Worm (Caenorhabditis elegans) whole organism, L1 larva: ENCODE measurements around the gene str-211.

Experiments
- C04F5.9 ChIP-seq: sonication (generic microtip); optimal IDR thresholded peaks from 2 replicates; lab custom pipeline; 2016; ENCODE audit warnings: missing genetic modification characterization, missing compliant biosample characterization
- C16A3.4 ChIP-seq: fragments of 150-350 bp; optimal IDR thresholded peaks from 2 replicates; lab custom pipeline; 2014; ENCODE audit warnings: missing biosample characterization, missing genetic modification characterization
- Y116A8C.19 ChIP-seq: sonication (generic microtip); optimal IDR thresholded peaks from 2 replicates; lab custom pipeline; 2016; ENCODE audit warnings: missing compliant biosample characterization, missing genetic modification characterization, borderline replicate concordance
- aha-1 ChIP-seq: fragments of 150-350 bp; optimal IDR thresholded peaks from 2 replicates; lab custom pipeline; 2014; ENCODE audit warnings: missing biosample characterization, missing genetic modification characterization
- alr-1 ChIP-seq: fragments of 200-800 bp; sonication (Bioruptor generic); optimal IDR thresholded peaks from 2 replicates; lab custom pipeline; 2018; ENCODE audit warnings: borderline replicate concordance, mild to moderate bottlenecking, missing genetic modification characterization, missing compliant biosample characterization
- aly-2 ChIP-seq: fragments of 150-350 bp; optimal IDR thresholded peaks from 2 replicates; lab custom pipeline; 2014; ENCODE audit warnings: missing biosample characterization, missing genetic modification characterization
- ceh-8 ChIP-seq: fragments of 200-800 bp; sonication (Bioruptor generic); optimal IDR thresholded peaks from 2 replicates; lab custom pipeline; 2018; ENCODE audit warnings: mild to moderate bottlenecking, missing genetic modification characterization, moderate library complexity, missing compliant biosample characterization
- ceh-82 ChIP-seq, 3 experiments: fragments of 150-350 bp in 1 of 3; sonication (generic microtip) in 2 of 3; optimal IDR thresholded peaks; 2 replicates each; lab custom pipeline; 2014 to 2017; ENCODE audit warnings: missing biosample characterization in 3 of 3, missing genetic modification characterization in 3 of 3
- ceh-88 ChIP-seq: fragments of 200-800 bp; sonication (Bioruptor generic); IDR thresholded peaks from 2 replicates; pipeline ENCODE4 v1.3.6; 2022; ENCODE audit warnings: missing genetic modification characterization, missing compliant biosample characterization
- ceh-90 ChIP-seq: sonication (generic microtip); optimal IDR thresholded peaks from 2 replicates; lab custom pipeline; 2016; ENCODE audit warnings: missing genetic modification characterization, missing compliant biosample characterization
- dsc-1 ChIP-seq: sonication (generic microtip); optimal IDR thresholded peaks from 2 replicates; lab custom pipeline; 2016; ENCODE audit warnings: mild to moderate bottlenecking, missing genetic modification characterization, missing compliant biosample characterization
- efl-1 ChIP-seq, 4 experiments: fragments of 150-350 bp; optimal IDR thresholded peaks in 3 of 4; peaks in 1 of 4; 1 replicate in 1 of 4; 2 replicates in 3 of 4; lab custom pipeline; 2014; ENCODE audit warnings: missing biosample characterization in 2 of 4, missing genetic modification characterization in 2 of 4, missing genetic modification reagents in 2 of 4
- efl-3 ChIP-seq: fragments of 200-800 bp; sonication (Bioruptor generic); optimal IDR thresholded peaks from 2 replicates; lab custom pipeline; 2018; ENCODE audit warnings: mild to moderate bottlenecking, missing genetic modification characterization, missing compliant biosample characterization
- egl-27 ChIP-seq, 2 experiments: fragments of 150-350 bp in 1 of 2; sonication (generic microtip); optimal IDR thresholded peaks; 3 replicates each; lab custom pipeline; 2017 to 2018; ENCODE audit warnings: missing biosample characterization in 2 of 2, missing genetic modification characterization in 2 of 2, missing genetic modification reagents in 2 of 2
- elt-2 ChIP-seq: sonication (generic microtip); optimal IDR thresholded peaks from 2 replicates; lab custom pipeline; 2016; ENCODE audit warnings: missing genetic modification characterization, mild to moderate bottlenecking, inconsistent platforms, missing compliant biosample characterization, missing genetic modification reagents
- elt-3 ChIP-seq, 6 experiments: fragments of 150-350 bp in 1 of 6; sonication (generic microtip); optimal IDR thresholded peaks; 2 replicates each; lab custom pipeline; 2017 to 2018; ENCODE audit warnings: missing biosample characterization in 6 of 6, missing genetic modification characterization in 6 of 6, inconsistent platforms in 1 of 6
- ets-5 ChIP-seq: fragments of 200-800 bp; sonication (Bioruptor generic); IDR thresholded peaks from 2 replicates; pipeline ENCODE4 v1.3.6; 2022; ENCODE audit warnings: missing genetic modification characterization, missing compliant biosample characterization
- fkh-4 ChIP-seq: sonication (generic microtip); optimal IDR thresholded peaks from 2 replicates; lab custom pipeline; 2016; ENCODE audit warnings: missing compliant biosample characterization, missing genetic modification characterization, borderline replicate concordance
- hlh-17 ChIP-seq: fragments of 200-800 bp; sonication (Bioruptor generic); optimal IDR thresholded peaks from 2 replicates; lab custom pipeline; 2018; ENCODE audit warnings: missing genetic modification characterization, mild to moderate bottlenecking, missing compliant biosample characterization, moderate library complexity, borderline replicate concordance
- hlh-4 ChIP-seq: sonication (generic microtip); optimal IDR thresholded peaks from 2 replicates; lab custom pipeline; 2016; ENCODE audit warnings: mild to moderate bottlenecking, missing genetic modification characterization, missing compliant biosample characterization
- hpl-2 ChIP-seq: fragments of 150-350 bp; optimal IDR thresholded peaks from 2 replicates; lab custom pipeline; 2014; ENCODE audit warnings: missing biosample characterization, missing genetic modification reagents, missing genetic modification characterization
- isw-1 ChIP-seq: fragments of 200-800 bp; sonication (Bioruptor generic); IDR thresholded peaks from 2 replicates; pipeline ENCODE4 v1.3.6; 2022; ENCODE audit warnings: missing genetic modification characterization, missing compliant biosample characterization
- lin-14 ChIP-seq: fragments of 200-800 bp; sonication (Bioruptor generic); optimal IDR thresholded peaks from 2 replicates; lab custom pipeline; 2018; ENCODE audit warnings: mild to moderate bottlenecking, missing genetic modification characterization, moderate library complexity, missing compliant biosample characterization
- lin-15B ChIP-seq: fragments of 150-350 bp; sonication (generic microtip); optimal IDR thresholded peaks from 3 replicates; lab custom pipeline; 2014; ENCODE audit warnings: missing biosample characterization, missing genetic modification characterization
- mab-9 ChIP-seq: fragments of 200-800 bp; sonication (Bioruptor generic); IDR thresholded peaks from 2 replicates; pipeline ENCODE4 v1.3.6; 2022; ENCODE audit warnings: missing genetic modification reagents, missing genetic modification characterization, missing compliant biosample characterization
- nhr-12 ChIP-seq: sonication (generic microtip); optimal IDR thresholded peaks from 2 replicates; lab custom pipeline; 2017; ENCODE audit warnings: missing biosample characterization, missing genetic modification characterization
- nhr-28 ChIP-seq: fragments of 150-350 bp; optimal IDR thresholded peaks from 2 replicates; lab custom pipeline; 2014; ENCODE audit warnings: missing biosample characterization, missing genetic modification characterization
- nhr-71 ChIP-seq: sonication (generic microtip); optimal IDR thresholded peaks from 2 replicates; lab custom pipeline; 2016; ENCODE audit warnings: mild to moderate bottlenecking, missing genetic modification characterization, moderate library complexity, missing compliant biosample characterization
- nhr-84 ChIP-seq: sonication (generic microtip); optimal IDR thresholded peaks from 2 replicates; lab custom pipeline; 2017; ENCODE audit warnings: missing biosample characterization, missing genetic modification characterization
- nhr-85 ChIP-seq: sonication (generic microtip); peaks from one replicate; lab custom pipeline; 2016; ENCODE audit warnings: missing genetic modification characterization, inconsistent platforms, missing compliant biosample characterization
- nhr-90 ChIP-seq: sonication (generic microtip); optimal IDR thresholded peaks from 2 replicates; lab custom pipeline; 2016; ENCODE audit warnings: mild to moderate bottlenecking, missing genetic modification characterization, missing compliant biosample characterization; ENCODE audit not compliant: poor library complexity
- pqm-1 ChIP-seq: sonication (generic microtip); optimal IDR thresholded peaks from 3 replicates; lab custom pipeline; 2017; ENCODE audit warnings: missing biosample characterization, missing genetic modification characterization
- skn-1 ChIP-seq: fragments of 150-350 bp; optimal IDR thresholded peaks from 2 replicates; lab custom pipeline; 2014; ENCODE audit warnings: missing biosample characterization, missing genetic modification characterization
- sup-37 ChIP-seq: fragments of 200-800 bp; sonication (Bioruptor generic); optimal IDR thresholded peaks from 2 replicates; lab custom pipeline; 2018; ENCODE audit warnings: mild to moderate bottlenecking, missing genetic modification characterization, missing compliant biosample characterization
- tlp-1 ChIP-seq: fragments of 150-350 bp; optimal IDR thresholded peaks from 2 replicates; lab custom pipeline; 2014; ENCODE audit warnings: missing biosample characterization, missing genetic modification characterization
- unc-130 ChIP-seq: fragments of 150-350 bp; optimal IDR thresholded peaks from 2 replicates; lab custom pipeline; 2017; ENCODE audit warnings: missing biosample characterization, missing genetic modification characterization, inconsistent platforms
- unc-30 ChIP-seq: sonication (generic microtip); optimal IDR thresholded peaks from 2 replicates; lab custom pipeline; 2017; ENCODE audit warnings: missing biosample characterization, missing genetic modification characterization
- xbp-1 ChIP-seq: sonication (generic microtip); optimal IDR thresholded peaks from 2 replicates; lab custom pipeline; 2016; ENCODE audit warnings: missing genetic modification characterization, missing compliant biosample characterization
- zag-1 ChIP-seq: fragments of 150-350 bp; optimal IDR thresholded peaks from 2 replicates; lab custom pipeline; 2014; ENCODE audit warnings: missing biosample characterization, missing genetic modification characterization
- ztf-11 ChIP-seq, 2 experiments: sonication (generic microtip); optimal IDR thresholded peaks; 2 replicates each; lab custom pipeline; 2016 to 2017; ENCODE audit warnings: missing genetic modification characterization in 2 of 2, missing biosample characterization in 1 of 2, missing compliant biosample characterization in 1 of 2
- ztf-4 ChIP-seq: fragments of 150-350 bp; optimal IDR thresholded peaks from 2 replicates; lab custom pipeline; 2014; ENCODE audit warnings: missing biosample characterization, missing genetic modification characterization

Gene str-211

ce11 chrV:4956529-4956928 is 12.4 kb upstream of the str-211 start, which contains the start of gene str-208:
Gene str-208, plus strand, starts transcription at chrV:4956829.
- TF ChIP-seq nhr-84 (tag; lab: Kevin White, UChicago) = no peak
- no peak for TF ChIP-seq nhr-85 (tag; lab: Kevin White, UChicago)
- TF ChIP-seq efl-1 (optimal IDR thresholded peaks at IDR 0.05; lab: Kevin White, UChicago) = no peak
- peak in 1 of 2 experiments; percentile 4 for TF ChIP-seq efl-1 (GFP tag; optimal IDR thresholded peaks at IDR 0.05 in 1 of 2; lab: Kevin White, UChicago)
- no peak for TF ChIP-seq ztf-4 (tag; lab: Kevin White, UChicago)

DNA sequence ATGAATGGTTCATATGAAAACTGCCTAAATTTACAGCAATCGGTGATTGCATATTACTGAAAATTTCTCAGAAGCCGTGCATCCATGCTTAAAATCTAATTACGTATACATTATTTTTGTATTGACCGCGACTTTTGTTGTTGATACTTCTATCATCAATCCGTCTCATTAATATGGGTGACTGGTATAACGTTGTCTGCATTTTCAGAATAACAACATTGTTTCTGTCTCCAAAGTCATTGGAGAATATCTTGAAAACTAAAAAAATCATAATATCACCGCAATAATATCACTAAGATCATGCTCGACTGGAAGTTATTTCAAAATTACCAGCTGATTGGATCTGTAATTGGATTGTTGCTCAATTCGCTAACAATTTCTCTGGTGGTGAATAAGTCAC is 7.3 kb upstream of the str-211 start, which contains the start of gene str-207:
TSS of gene str-207 (plus strand) at position 301 of the 400 bp plus-strand sequence.
- TF ChIP-seq hlh-4 (tag; lab: Kevin White, UChicago) (no peak), efl-1 (optimal IDR thresholded peaks at IDR 0.05; lab: Kevin White, UChicago) (no peak), efl-1 (GFP tag; optimal IDR thresholded peaks at IDR 0.05 in 1 of 2; lab: Kevin White, UChicago) (peak in 1 of 2 experiments; percentile 63)

- TF ChIP-seq zag-1 (no peak), unc-30 (tag; lab: Kevin White, UChicago) (no peak), xbp-1 (tag; lab: Kevin White, UChicago) (no peak), nhr-84 (tag; lab: Kevin White, UChicago) (no peak)
Observed at ce11 chrV:4948635-4949034, 4.5 kb upstream of the str-211 start, which contains the start of gene str-209. Gene str-209, plus strand, starts transcription at chrV:4948935.

DNA sequence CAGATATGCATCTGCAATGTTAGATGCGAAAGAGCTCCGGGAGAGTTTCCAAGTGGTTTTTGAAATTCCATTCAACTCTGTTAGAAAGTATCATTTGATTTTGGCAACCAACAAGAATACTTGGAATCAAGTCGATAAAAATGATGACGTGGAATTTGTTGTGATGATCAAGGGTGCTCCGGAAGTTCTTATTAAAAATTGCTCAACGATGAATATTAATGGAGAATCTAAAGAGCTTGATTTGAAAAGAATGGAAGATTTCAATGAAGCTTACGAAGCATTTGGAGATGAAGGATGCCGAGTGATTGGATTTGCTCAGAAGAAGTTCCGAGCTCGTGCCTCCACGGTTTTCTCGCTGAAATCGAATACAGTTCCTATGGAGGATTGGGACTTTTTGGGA is 6.8 kb downstream of the str-211 start:
- TF ChIP-seq hpl-2 (GFP tag; lab: Kevin White, UChicago) (no peak), C04F5.9 (tag; lab: Kevin White, UChicago) (no peak), lin-15B (tag; lab: Kevin White, UChicago) (no peak), ceh-82 (tag; optimal IDR thresholded peaks at IDR 0.05; lab: Kevin White, UChicago) (no peak), nhr-84 (tag; lab: Kevin White, UChicago) (no peak), alr-1 (tag; lab: Kevin White, UChicago) (no peak), ztf-11 (tag; optimal IDR thresholded peaks at IDR 0.05; lab: Kevin White, UChicago) (no peak), lin-14 (GFP tag; lab: Kevin White, UChicago) (no peak)

DNA sequence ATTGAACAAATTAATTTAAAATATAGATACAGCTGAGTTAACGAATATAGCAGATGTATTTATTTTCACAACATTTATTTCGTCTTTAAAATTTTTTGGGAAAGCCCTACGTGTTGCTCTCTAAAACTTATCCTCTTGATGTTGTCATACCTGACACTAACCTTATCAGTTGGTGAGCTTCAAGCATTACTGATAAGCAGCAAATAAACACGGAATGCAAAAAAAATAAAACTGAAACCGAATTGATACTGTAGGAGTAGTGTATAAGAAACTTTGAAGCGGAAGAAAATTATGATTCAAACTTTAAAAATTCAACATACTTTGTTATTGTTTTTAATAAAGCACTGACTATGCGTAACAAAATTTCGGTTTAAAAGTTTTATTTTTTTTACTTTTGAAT is 9.0 kb downstream of the str-211 start:
- TF ChIP-seq elt-2 (tag; lab: Kevin White, UChicago) (peak; percentile 60), aha-1 (tag; lab: Kevin White, UChicago) (no peak), nhr-71 (tag; lab: Kevin White, UChicago) (no peak), aly-2 (tag; lab: Kevin White, UChicago) (no peak), ets-5 (GFP tag; lab: Robert Waterston, UW) (no peak), Y116A8C.19 (tag; lab: Kevin White, UChicago) (no peak), efl-3 (GFP tag; lab: Kevin White, UChicago) (no peak), unc-130 (tag; lab: Kevin White, UChicago) (no peak), egl-27 (tag; optimal IDR thresholded peaks at IDR 0.05; lab: Kevin White, UChicago) (no peak), hpl-2 (GFP tag; lab: Kevin White, UChicago) (no peak), pqm-1 (tag; lab: Kevin White, UChicago) (peak; percentile 19), isw-1 (GFP tag; lab: Robert Waterston, UW) (no peak), sup-37 (GFP tag; lab: Kevin White, UChicago) (no peak), ceh-90 (tag; lab: Kevin White, UChicago) (no peak)
- TF ChIP-seq, all 84 proteins: peak for 2

- TF ChIP-seq ceh-88 (GFP tag; lab: Robert Waterston, UW) (no peak), C16A3.4 (no peak), nhr-90 (no peak), fkh-4 (tag; lab: Kevin White, UChicago) (no peak), sup-37 (GFP tag; lab: Kevin White, UChicago) (no peak), ceh-8 (no peak), lin-14 (GFP tag; lab: Kevin White, UChicago) (no peak), mab-9 (GFP tag; lab: Robert Waterston, UW) (no peak), skn-1 (tag; lab: Kevin White, UChicago) (no peak), elt-3 (tag; optimal IDR thresholded peaks at IDR 0.05; lab: Kevin White, UChicago) (no peak), dsc-1 (tag; lab: Kevin White, UChicago) (no peak), C04F5.9 (tag; lab: Kevin White, UChicago) (no peak), nhr-12 (tag; lab: Kevin White, UChicago) (no peak), hlh-17 (GFP tag; lab: Kevin White, UChicago) (no peak), nhr-84 (tag; lab: Kevin White, UChicago) (no peak), nhr-28 (tag; lab: Kevin White, UChicago) (no peak), tlp-1 (no peak)
Observed at ce11 chrV:4934406-4934805, 9.7 kb downstream of the str-211 start, which contains the start of gene catp-2. Gene catp-2, plus strand, starts transcription at chrV:4934706.
